Worm (Caenorhabditis elegans) whole organism, L1 larva: ENCODE data around the gene C04E6.13.

Experiments
- C16A3.4 ChIP-seq: fragments of 150-350 bp; optimal IDR thresholded peaks from 2 replicates; lab custom pipeline; 2014; ENCODE audit warnings: missing biosample characterization, missing genetic modification characterization
- C34B4.2 ChIP-seq: sonication (generic microtip); optimal IDR thresholded peaks from 2 replicates; lab custom pipeline; 2017; ENCODE audit warnings: mild to moderate bottlenecking, missing genetic modification characterization, missing compliant biosample characterization
- F16B12.6 ChIP-seq: fragments of 150-350 bp; optimal IDR thresholded peaks from 2 replicates; lab custom pipeline; 2014; ENCODE audit warnings: missing biosample characterization, missing genetic modification characterization
- Y116A8C.19 ChIP-seq: sonication (generic microtip); optimal IDR thresholded peaks from 2 replicates; lab custom pipeline; 2016; ENCODE audit warnings: missing compliant biosample characterization, missing genetic modification characterization, borderline replicate concordance
- aha-1 ChIP-seq: fragments of 150-350 bp; optimal IDR thresholded peaks from 2 replicates; lab custom pipeline; 2014; ENCODE audit warnings: missing biosample characterization, missing genetic modification characterization
- ama-1 ChIP-seq: fragments of 150-350 bp; optimal IDR thresholded peaks from 2 replicates; lab custom pipeline; 2014
- ceh-63 ChIP-seq: fragments of 200-800 bp; sonication (Bioruptor generic); optimal IDR thresholded peaks from 2 replicates; lab custom pipeline; 2018; ENCODE audit warnings: mild to moderate bottlenecking, missing genetic modification characterization, missing compliant biosample characterization
- ces-1 ChIP-seq: fragments of 150-350 bp; optimal IDR thresholded peaks from 2 replicates; lab custom pipeline; 2014; ENCODE audit warnings: missing biosample characterization, missing genetic modification reagents, missing genetic modification characterization
- dsc-1 ChIP-seq: sonication (generic microtip); optimal IDR thresholded peaks from 2 replicates; lab custom pipeline; 2016; ENCODE audit warnings: mild to moderate bottlenecking, missing genetic modification characterization, missing compliant biosample characterization
- egl-13 ChIP-seq: sonication (generic microtip); optimal IDR thresholded peaks from 2 replicates; lab custom pipeline; 2016; ENCODE audit warnings: missing genotype, missing genetic modification reagents, missing genetic modification characterization, missing compliant biosample characterization
- egl-27 ChIP-seq, 2 experiments: fragments of 150-350 bp in 1 of 2; sonication (generic microtip); optimal IDR thresholded peaks; 3 replicates each; lab custom pipeline; 2017 to 2018; ENCODE audit warnings: missing biosample characterization in 2 of 2, missing genetic modification characterization in 2 of 2, missing genetic modification reagents in 2 of 2
- elt-2 ChIP-seq: sonication (generic microtip); optimal IDR thresholded peaks from 2 replicates; lab custom pipeline; 2016; ENCODE audit warnings: missing genetic modification characterization, mild to moderate bottlenecking, inconsistent platforms, missing compliant biosample characterization, missing genetic modification reagents
- ets-5 ChIP-seq: fragments of 200-800 bp; sonication (Bioruptor generic); IDR thresholded peaks from 2 replicates; pipeline ENCODE4 v1.3.6; 2022; ENCODE audit warnings: missing genetic modification characterization, missing compliant biosample characterization
- hlh-4 ChIP-seq: sonication (generic microtip); optimal IDR thresholded peaks from 2 replicates; lab custom pipeline; 2016; ENCODE audit warnings: mild to moderate bottlenecking, missing genetic modification characterization, missing compliant biosample characterization
- jun-1 ChIP-seq: fragments of 150-350 bp; optimal IDR thresholded peaks from 2 replicates; lab custom pipeline; 2014; ENCODE audit warnings: missing biosample characterization, missing genetic modification reagents, missing genetic modification characterization
- lin-13 ChIP-seq: fragments of 150-350 bp; optimal IDR thresholded peaks from 2 replicates; lab custom pipeline; 2014; ENCODE audit warnings: missing biosample characterization, missing genetic modification reagents, missing genetic modification characterization
- lin-15B ChIP-seq: fragments of 150-350 bp; sonication (generic microtip); optimal IDR thresholded peaks from 3 replicates; lab custom pipeline; 2014; ENCODE audit warnings: missing biosample characterization, missing genetic modification characterization
- lin-35 ChIP-seq, 2 experiments: fragments of 150-350 bp; optimal IDR thresholded peaks; 2 replicates each; lab custom pipeline; 2014; ENCODE audit warnings: missing biosample characterization in 2 of 2, missing genetic modification characterization in 2 of 2, missing genetic modification reagents in 2 of 2
- lir-3 ChIP-seq: sonication (generic microtip); optimal IDR thresholded peaks from 2 replicates; lab custom pipeline; 2016; ENCODE audit warnings: mild to moderate bottlenecking, missing genetic modification characterization, moderate library complexity, missing compliant biosample characterization; ENCODE audit not compliant: poor library complexity
- mab-9 ChIP-seq: fragments of 200-800 bp; sonication (Bioruptor generic); IDR thresholded peaks from 2 replicates; pipeline ENCODE4 v1.3.6; 2022; ENCODE audit warnings: missing genetic modification reagents, missing genetic modification characterization, missing compliant biosample characterization
- mep-1 ChIP-seq: fragments of 150-350 bp; optimal IDR thresholded peaks from 2 replicates; lab custom pipeline; 2014; ENCODE audit warnings: missing biosample characterization, missing genetic modification characterization
- nhr-11 ChIP-seq: fragments of 150-350 bp; optimal IDR thresholded peaks from 2 replicates; lab custom pipeline; 2014; ENCODE audit warnings: missing biosample characterization, missing genetic modification characterization
- nhr-12 ChIP-seq: sonication (generic microtip); optimal IDR thresholded peaks from 2 replicates; lab custom pipeline; 2017; ENCODE audit warnings: missing biosample characterization, missing genetic modification characterization
- nhr-19 ChIP-seq: fragments of 200-800 bp; sonication (Bioruptor generic); conservative IDR thresholded peaks from 2 replicates; pipeline ENCODE4 v1.3.6; 2022; ENCODE audit warnings: missing genetic modification characterization, missing compliant biosample characterization
- nhr-20 ChIP-seq: sonication (generic microtip); optimal IDR thresholded peaks from 2 replicates; lab custom pipeline; 2016; ENCODE audit warnings: mild to moderate bottlenecking, missing genetic modification characterization, missing compliant biosample characterization
- nhr-76 ChIP-seq: sonication (generic microtip); optimal IDR thresholded peaks from 2 replicates; lab custom pipeline; 2017; ENCODE audit warnings: missing biosample characterization, missing genetic modification characterization
- nhr-77 ChIP-seq: fragments of 150-350 bp; optimal IDR thresholded peaks from 2 replicates; lab custom pipeline; 2014; ENCODE audit warnings: missing biosample characterization, missing genetic modification characterization
- nhr-84 ChIP-seq: sonication (generic microtip); optimal IDR thresholded peaks from 2 replicates; lab custom pipeline; 2017; ENCODE audit warnings: missing biosample characterization, missing genetic modification characterization
- nhr-85 ChIP-seq: sonication (generic microtip); peaks from one replicate; lab custom pipeline; 2016; ENCODE audit warnings: missing genetic modification characterization, inconsistent platforms, missing compliant biosample characterization
- pqm-1 ChIP-seq: sonication (generic microtip); optimal IDR thresholded peaks from 3 replicates; lab custom pipeline; 2017; ENCODE audit warnings: missing biosample characterization, missing genetic modification characterization
- rnt-1 ChIP-seq: sonication (generic microtip); optimal IDR thresholded peaks from 2 replicates; lab custom pipeline; 2016; ENCODE audit warnings: mild to moderate bottlenecking, missing genetic modification characterization, moderate library complexity, missing compliant biosample characterization
- snu-23 ChIP-seq: sonication (generic microtip); optimal IDR thresholded peaks from 2 replicates; lab custom pipeline; 2016; ENCODE audit warnings: missing genetic modification characterization, missing compliant biosample characterization
- sox-4 ChIP-seq: sonication (generic microtip); optimal IDR thresholded peaks from 2 replicates; lab custom pipeline; 2016; ENCODE audit warnings: missing genetic modification characterization, missing compliant biosample characterization
- sptf-1 ChIP-seq: fragments of 150-350 bp; optimal IDR thresholded peaks from 2 replicates; lab custom pipeline; 2014; ENCODE audit warnings: missing biosample characterization, missing genetic modification characterization
- tbx-2 ChIP-seq: sonication (generic microtip); optimal IDR thresholded peaks from 2 replicates; lab custom pipeline; 2016; ENCODE audit warnings: missing genetic modification characterization, missing compliant biosample characterization
- tlp-1 ChIP-seq: fragments of 150-350 bp; optimal IDR thresholded peaks from 2 replicates; lab custom pipeline; 2014; ENCODE audit warnings: missing biosample characterization, missing genetic modification characterization
- unc-130 ChIP-seq: fragments of 150-350 bp; optimal IDR thresholded peaks from 2 replicates; lab custom pipeline; 2017; ENCODE audit warnings: missing biosample characterization, missing genetic modification characterization, inconsistent platforms
- unc-30 ChIP-seq: sonication (generic microtip); optimal IDR thresholded peaks from 2 replicates; lab custom pipeline; 2017; ENCODE audit warnings: missing biosample characterization, missing genetic modification characterization
- vab-15 ChIP-seq: sonication (generic microtip); optimal IDR thresholded peaks from 2 replicates; lab custom pipeline; 2017; ENCODE audit warnings: missing genotype, mild to moderate bottlenecking, missing genetic modification characterization, missing compliant biosample characterization
- zip-4 ChIP-seq: fragments of 200-800 bp; sonication (Bioruptor generic); optimal IDR thresholded peaks from 2 replicates; lab custom pipeline; 2018; ENCODE audit warnings: mild to moderate bottlenecking, missing genetic modification characterization, moderate library complexity, missing compliant biosample characterization
- ztf-4 ChIP-seq: fragments of 150-350 bp; optimal IDR thresholded peaks from 2 replicates; lab custom pipeline; 2014; ENCODE audit warnings: missing biosample characterization, missing genetic modification characterization

Gene C04E6.13

ce11 chrV:5901833-5902232, 10.7 kb upstream of the C04E6.13 start, which contains the start of gene C04E6.5:
Gene C04E6.5 (plus strand): TSS chrV:5902133.
- TF ChIP-seq tbx-2 (tag; lab: Kevin White, UChicago), result no peak
- no peak for TF ChIP-seq hlh-4 (tag; lab: Kevin White, UChicago)
- no peak for TF ChIP-seq egl-27 (tag; optimal IDR thresholded peaks at IDR 0.05; lab: Kevin White, UChicago)
- TF ChIP-seq unc-130 (tag; lab: Kevin White, UChicago), result no peak
- TF ChIP-seq ceh-63 (GFP tag; lab: Kevin White, UChicago), result no peak
- no peak for TF ChIP-seq sox-4
- no peak for TF ChIP-seq rnt-1
- TF ChIP-seq nhr-11 (tag; lab: Kevin White, UChicago), result no peak
- TF ChIP-seq tlp-1 (tag; lab: Kevin White, UChicago), result no peak

- TF ChIP-seq lin-35 (GFP tag; optimal IDR thresholded peaks at IDR 0.05; lab: Kevin White, UChicago) (no peak), ama-1 (lab: Kevin White, UChicago) (no peak), sptf-1 (no peak), mep-1 (no peak), nhr-77 (tag; lab: Kevin White, UChicago) (no peak), nhr-20 (tag; lab: Kevin White, UChicago) (no peak), ztf-4 (no peak), zip-4 (GFP tag; lab: Kevin White, UChicago) (no peak), vab-15 (no peak), nhr-11 (tag; lab: Kevin White, UChicago) (no peak), lir-3 (tag; lab: Kevin White, UChicago) (no peak), lin-15B (tag; lab: Kevin White, UChicago) (no peak), C16A3.4 (tag; lab: Kevin White, UChicago) (no peak), jun-1 (no peak), nhr-84 (no peak), lin-13 (GFP tag; lab: Kevin White, UChicago) (no peak), egl-13 (tag; lab: Kevin White, UChicago) (no peak), unc-30 (no peak), nhr-12 (no peak)
Observed at ce11 chrV:5906252-5906651, 6.3 kb upstream of the C04E6.13 start, which contains the start of gene srd-15. Gene srd-15 (minus strand): TSS chrV:5906352.

- TF ChIP-seq Y116A8C.19 (no peak), nhr-76 (tag; lab: Kevin White, UChicago) (no peak), aha-1 (tag; lab: Kevin White, UChicago) (no peak), tbx-2 (tag; lab: Kevin White, UChicago) (no peak), snu-23 (GFP tag; lab: Kevin White, UChicago) (no peak), pqm-1 (no peak), zip-4 (GFP tag; lab: Kevin White, UChicago) (no peak), dsc-1 (tag; lab: Kevin White, UChicago) (no peak), F16B12.6 (tag; lab: Kevin White, UChicago) (no peak), ces-1 (no peak), C34B4.2 (tag; lab: Kevin White, UChicago) (no peak), nhr-85 (tag; lab: Kevin White, UChicago) (no peak), ets-5 (GFP tag; lab: Robert Waterston, UW) (no peak), nhr-19 (GFP tag; lab: Robert Waterston, UW) (no peak), nhr-84 (no peak), mab-9 (GFP tag; lab: Robert Waterston, UW) (no peak), elt-2 (no peak)
Observed at ce11 chrV:5907090-5907489, 5.4 kb upstream of the C04E6.13 start, which contains the start of gene C04E6.4. Gene C04E6.4 (plus strand): TSS chrV:5907390.
